Fruit fly (Drosophila melanogaster) whole organism, adult: ENCODE data around the gene CG14683.
A peak's percentile ranks its signal among the peaks of the same experiment; 100 is the strongest.

Experiments
- Crg-1 ChIP-seq: fragments of 200-800 bp; sonication (Bioruptor generic); optimal IDR thresholded peaks from 2 replicates; lab custom pipeline; 2016; ENCODE audit warnings: missing biosample characterization, missing genetic modification characterization
- Mnt ChIP-seq: fragments of 200-800 bp; sonication (Bioruptor generic); optimal IDR thresholded peaks from 2 replicates; lab custom pipeline; 2016; ENCODE audit warnings: missing biosample characterization, mild to moderate bottlenecking, missing genetic modification characterization
- cic ChIP-seq: fragments of 200-800 bp; sonication (Bioruptor generic); optimal IDR thresholded peaks from 2 replicates; lab custom pipeline; 2017; ENCODE audit warnings: missing biosample characterization, mild to moderate bottlenecking, missing genetic modification characterization, moderate library complexity

DNA sequence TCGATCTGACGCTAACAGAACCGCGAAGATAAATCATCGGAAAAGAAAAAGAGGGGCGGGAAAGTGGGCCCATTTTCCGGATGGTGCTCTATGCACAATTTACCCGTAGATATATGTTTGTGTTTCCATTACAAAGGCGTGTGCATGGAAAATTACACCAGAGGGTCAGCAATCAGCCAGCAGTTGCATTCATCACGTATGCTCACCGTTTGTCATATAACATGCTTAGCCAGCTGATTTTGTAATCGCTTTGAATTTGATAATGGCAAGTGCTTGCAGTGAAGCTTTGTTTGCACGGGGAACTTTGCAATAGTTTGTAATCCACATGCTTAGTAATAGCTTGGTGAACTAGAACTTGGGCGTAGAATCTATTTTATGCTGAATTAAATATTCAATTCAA lies 16.5 kb upstream of the CG14683 start:
- TF ChIP-seq Crg-1 (no peak), Mnt (GFP tag; lab: Kevin White, UChicago) (no peak), cic (peak; percentile 21)
